Worm (Caenorhabditis elegans) whole organism, mixed stage, embryonic: Measurements from ENCODE around the gene acbp-7.

Experiments
- bed-3 ChIP-seq: fragments of 200-800 bp; sonication (Bioruptor generic); optimal IDR thresholded peaks from 3 replicates; lab custom pipeline; 2018; ENCODE audit warnings: mild to moderate bottlenecking, missing genetic modification characterization, moderate library complexity, missing compliant biosample characterization
- blmp-1 ChIP-seq: fragments of 150-350 bp; optimal IDR thresholded peaks from 2 replicates; lab custom pipeline; 2014; ENCODE audit warnings: missing biosample characterization, missing genetic modification characterization
- ces-1 ChIP-seq: fragments of 150-350 bp; optimal IDR thresholded peaks from 2 replicates; lab custom pipeline; 2014; ENCODE audit warnings: missing biosample characterization, missing genetic modification reagents, missing genetic modification characterization
- elt-3 ChIP-seq: fragments of 150-350 bp; optimal IDR thresholded peaks from 2 replicates; lab custom pipeline; 2014; ENCODE audit warnings: missing biosample characterization, missing genetic modification characterization
- hlh-1 ChIP-seq: fragments of 150-350 bp; optimal IDR thresholded peaks from 2 replicates; lab custom pipeline; 2014; ENCODE audit warnings: missing biosample characterization, missing genetic modification reagents, missing genetic modification characterization
- lin-32 ChIP-seq: fragments of 200-800 bp; sonication (Bioruptor generic); optimal IDR thresholded peaks from 2 replicates; lab custom pipeline; 2018; ENCODE audit warnings: mild to moderate bottlenecking, missing genetic modification characterization, missing compliant biosample characterization
- nhr-12 ChIP-seq: fragments of 150-350 bp; optimal IDR thresholded peaks from 2 replicates; lab custom pipeline; 2014; ENCODE audit warnings: missing biosample characterization, missing genetic modification characterization
- nhr-76 ChIP-seq: sonication (generic microtip); optimal IDR thresholded peaks from 2 replicates; lab custom pipeline; 2017; ENCODE audit warnings: missing biosample characterization, missing genetic modification characterization
- snpc-4 ChIP-seq: fragments of 150-350 bp; optimal IDR thresholded peaks from 2 replicates; lab custom pipeline; 2014; ENCODE audit warnings: missing biosample characterization, missing genetic modification characterization
- sptf-1 ChIP-seq: sonication (generic microtip); optimal IDR thresholded peaks from 2 replicates; lab custom pipeline; 2017; ENCODE audit warnings: mild to moderate bottlenecking, missing genetic modification characterization, moderate library complexity, missing compliant biosample characterization
- tbx-8 ChIP-seq: fragments of 200-800 bp; sonication (Bioruptor generic); optimal IDR thresholded peaks from 2 replicates; lab custom pipeline; 2018; ENCODE audit warnings: mild to moderate bottlenecking, missing genetic modification characterization, moderate library complexity, missing compliant biosample characterization
- unc-39 ChIP-seq: fragments of 150-350 bp; optimal IDR thresholded peaks from 2 replicates; lab custom pipeline; 2014; ENCODE audit warnings: missing biosample characterization, missing genetic modification characterization
- unc-62 ChIP-seq: fragments of 150-350 bp; optimal IDR thresholded peaks from 2 replicates; lab custom pipeline; 2014; ENCODE audit warnings: missing biosample characterization, missing genetic modification reagents, missing genetic modification characterization
- ztf-11 ChIP-seq: fragments of 150-350 bp; optimal IDR thresholded peaks from 2 replicates; lab custom pipeline; 2014; ENCODE audit warnings: missing biosample characterization, missing genetic modification characterization

ce11 chrIII:4861744-4862401, 24.3 kb downstream of the acbp-7 start, which contains the start of the genes C35D10.10 and C35D10.5:
- TF ChIP-seq snpc-4 (no peak), ztf-11 (tag; lab: Kevin White, UChicago) (no peak), lin-32 (no peak), nhr-12 (tag; lab: Kevin White, UChicago) (no peak), sptf-1 (tag; lab: Kevin White, UChicago) (no peak), ces-1 (no peak), blmp-1 (tag; lab: Kevin White, UChicago) (no peak), nhr-76 (tag; lab: Kevin White, UChicago) (no peak), elt-3 (tag; lab: Kevin White, UChicago) (no peak), unc-39 (tag; lab: Kevin White, UChicago) (no peak), bed-3 (GFP tag; lab: Kevin White, UChicago) (no peak), unc-62 (no peak), tbx-8 (no peak), hlh-1 (no peak)
